Fruit fly (Drosophila melanogaster) whole organism, embryonic: Measurements from ENCODE around the gene CG42445.

ENCODE experiments used
- CG11093 ChIP-seq: fragments of 200-800 bp; sonication (Bioruptor generic); IDR thresholded peaks from 3 replicates; pipeline ENCODE4 v1.3.6; 2022; ENCODE audit warnings: missing biosample characterization, missing genetic modification characterization
- CG31441 ChIP-seq: fragments of 200-800 bp; sonication (Bioruptor generic); IDR thresholded peaks from 2 replicates; pipeline ENCODE4 v1.3.6; 2022; ENCODE audit warnings: missing biosample characterization, missing genetic modification characterization
- CG6683 ChIP-seq: fragments of 200-800 bp; sonication (Bioruptor generic); optimal IDR thresholded peaks from 2 replicates; lab custom pipeline; 2017; ENCODE audit warnings: missing biosample characterization, mild to moderate bottlenecking, missing genetic modification characterization, missing genetic modification reagents
- CG8478 ChIP-seq: fragments of >200 bp; optimal IDR thresholded peaks from 2 replicates; lab custom pipeline; 2018
- CG8924 ChIP-seq: fragments of 200-800 bp; optimal IDR thresholded peaks from 3 replicates; lab custom pipeline; 2019; ENCODE audit warnings: missing biosample characterization, mild to moderate bottlenecking, missing genetic modification characterization, moderate library complexity
- Elba2 ChIP-seq: fragments of 200-800 bp; sonication (Bioruptor generic); optimal IDR thresholded peaks from 3 replicates; lab custom pipeline; 2016; ENCODE audit warnings: missing biosample characterization, missing genetic modification characterization
- GATAe ChIP-seq: fragments of 200-800 bp; sonication (Bioruptor generic); conservative IDR thresholded peaks from 2 replicates; pipeline ENCODE4 v1.3.6; 2022; ENCODE audit warnings: missing biosample characterization, missing genetic modification characterization
- Optix ChIP-seq: fragments of 200-800 bp; sonication (Bioruptor generic); IDR thresholded peaks from 3 replicates; pipeline ENCODE4 v1.3.6; 2022; ENCODE audit warnings: missing biosample characterization, missing genetic modification characterization
- PHDP ChIP-seq: fragments of 200-800 bp; sonication (Bioruptor generic); optimal IDR thresholded peaks from 3 replicates; lab custom pipeline; 2018; ENCODE audit warnings: missing biosample characterization, mild to moderate bottlenecking, missing genetic modification characterization, moderate library complexity
- Sox102F ChIP-seq: fragments of 200-800 bp; sonication (Bioruptor generic); optimal IDR thresholded peaks from 2 replicates; lab custom pipeline; 2018; ENCODE audit warnings: missing biosample characterization, mild to moderate bottlenecking, missing genetic modification characterization, moderate library complexity
- insv ChIP-seq, 2 experiments: fragments of 200-800 bp; sonication (Bioruptor generic); optimal IDR thresholded peaks; 3 replicates each; lab custom pipeline; 2016 to 2018; ENCODE audit warnings: missing biosample characterization in 2 of 2, missing genetic modification characterization in 2 of 2
- inv ChIP-seq: fragments of 200-800 bp; sonication (Bioruptor generic); IDR thresholded peaks from 2 replicates; pipeline ENCODE4 v1.3.6; 2022; ENCODE audit warnings: missing biosample characterization, missing genetic modification characterization; ENCODE audit not compliant: partially characterized antibody
- sr ChIP-seq: fragments of 200-800 bp; sonication (Bioruptor generic); IDR thresholded peaks from 3 replicates; pipeline ENCODE4 v1.3.6; 2022; ENCODE audit warnings: missing biosample characterization, missing genetic modification characterization

dm6 chr3L:8180464-8181137 lies 21.9 kb upstream of the CG42445 start, which contains the start of the genes mthl7 and Uxs:
- TF ChIP-seq Sox102F (GFP tag; lab: Kevin White, UChicago) (no peak), sr (GFP tag; lab: Robert Waterston, UW) (no peak), insv (GFP tag; optimal IDR thresholded peaks at IDR 0.05; lab: Kevin White, UChicago) (no peak), CG8478 (lab: Kevin White, UChicago) (no peak), GATAe (GFP tag; lab: Robert Waterston, UW) (peak; percentile 72), CG11093 (GFP tag; lab: Robert Waterston, UW) (no peak), CG8924 (no peak), CG31441 (GFP tag; lab: Robert Waterston, UW) (no peak), inv (no peak), Elba2 (GFP tag; lab: Kevin White, UChicago) (no peak), Optix (no peak), PHDP (tag; lab: Kevin White, UChicago) (no peak), CG6683 (no peak)
